Fruit fly (Drosophila melanogaster) whole organism, embryonic: ENCODE data around the gene CG7646.

Experiments
- C15 ChIP-seq: fragments of 200-800 bp; sonication (Bioruptor generic); IDR thresholded peaks from 3 replicates; pipeline ENCODE4 v1.3.6; 2022; ENCODE audit warnings: missing biosample characterization, missing genetic modification characterization
- CG10543 ChIP-seq: fragments of 200-800 bp; sonication (Bioruptor generic); optimal IDR thresholded peaks from 3 replicates; lab custom pipeline; 2017; ENCODE audit warnings: missing biosample characterization, mild to moderate bottlenecking, missing genetic modification characterization, moderate library complexity
- CG12155 ChIP-seq: fragments of 200-800 bp; sonication (Bioruptor generic); optimal IDR thresholded peaks from 3 replicates; lab custom pipeline; 2016; ENCODE audit warnings: missing biosample characterization, missing genetic modification characterization
- CG12942 ChIP-seq: fragments of 200-800 bp; sonication (Bioruptor generic); optimal IDR thresholded peaks from 3 replicates; lab custom pipeline; 2016; ENCODE audit warnings: missing biosample characterization, missing genetic modification characterization
- CG13287 ChIP-seq: fragments of 200-800 bp; sonication (Bioruptor generic); IDR thresholded peaks from 2 replicates; pipeline ENCODE4 v1.3.6; 2022; ENCODE audit warnings: missing biosample characterization, missing genetic modification characterization; ENCODE audit not compliant: partially characterized antibody
- CG13424 ChIP-seq: fragments of 200-800 bp; sonication (Bioruptor generic); optimal IDR thresholded peaks from 2 replicates; lab custom pipeline; 2019; ENCODE audit warnings: missing biosample characterization, mild to moderate bottlenecking, missing genetic modification characterization, moderate library complexity
- CG13775 ChIP-seq: fragments of 200-800 bp; sonication (Bioruptor generic); optimal IDR thresholded peaks from 3 replicates; lab custom pipeline; 2017; ENCODE audit warnings: missing biosample characterization, mild to moderate bottlenecking, missing genetic modification characterization
- CG1602 ChIP-seq: fragments of 200-800 bp; sonication (Bioruptor generic); optimal IDR thresholded peaks from 3 replicates; lab custom pipeline; 2016; ENCODE audit warnings: missing biosample characterization, missing genetic modification characterization
- CG1647 ChIP-seq: fragments of 200-800 bp; sonication (Bioruptor generic); optimal IDR thresholded peaks from 3 replicates; lab custom pipeline; 2016; ENCODE audit warnings: missing biosample characterization, missing genetic modification characterization
- CG17186 ChIP-seq: fragments of 200-800 bp; sonication (Bioruptor generic); optimal IDR thresholded peaks from 3 replicates; lab custom pipeline; 2017; ENCODE audit warnings: missing biosample characterization, missing genetic modification reagents, missing genetic modification characterization
- CG17359 ChIP-seq: fragments of 200-800 bp; sonication (Bioruptor generic); optimal IDR thresholded peaks from 3 replicates; lab custom pipeline; 2018; ENCODE audit warnings: missing biosample characterization, mild to moderate bottlenecking, missing genetic modification characterization, moderate library complexity
- CG4282 ChIP-seq: fragments of 200-800 bp; sonication (Bioruptor generic); optimal IDR thresholded peaks from 2 replicates; lab custom pipeline; 2016; ENCODE audit warnings: missing biosample characterization, missing genetic modification characterization
- CG6854 ChIP-seq: fragments of 200-800 bp; sonication (Bioruptor generic); optimal IDR thresholded peaks from 3 replicates; lab custom pipeline; 2017; ENCODE audit warnings: missing biosample characterization, mild to moderate bottlenecking, missing genetic modification characterization
- CG7786 ChIP-seq: fragments of 200-800 bp; sonication (Bioruptor generic); optimal IDR thresholded peaks from 2 replicates; lab custom pipeline; 2016; ENCODE audit warnings: missing biosample characterization, missing genetic modification characterization
- CG7839 ChIP-seq: fragments of 200-800 bp; sonication (Bioruptor generic); optimal IDR thresholded peaks from 3 replicates; lab custom pipeline; 2018; ENCODE audit warnings: missing biosample characterization, mild to moderate bottlenecking, missing genetic modification characterization, moderate library complexity
- CG7928 ChIP-seq: fragments of 200-800 bp; sonication (Bioruptor generic); optimal IDR thresholded peaks from 2 replicates; lab custom pipeline; 2017; ENCODE audit warnings: missing biosample characterization, mild to moderate bottlenecking, missing genetic modification characterization
- Dad ChIP-seq: fragments of 200-800 bp; sonication (Bioruptor generic); optimal IDR thresholded peaks from 3 replicates; lab custom pipeline; 2016; ENCODE audit warnings: missing biosample characterization, missing genetic modification characterization
- Deaf1 ChIP-seq: fragments of 200-800 bp; optimal IDR thresholded peaks from 3 replicates; lab custom pipeline; 2019; ENCODE audit warnings: missing biosample characterization, mild to moderate bottlenecking, missing genetic modification characterization, moderate library complexity
- Dip3 ChIP-seq: fragments of 200-800 bp; sonication (Bioruptor generic); optimal IDR thresholded peaks from 3 replicates; lab custom pipeline; 2016; ENCODE audit warnings: missing biosample characterization, missing genetic modification characterization
- Dref ChIP-seq: fragments of 200-800 bp; sonication (Bioruptor generic); IDR thresholded peaks from 2 replicates; pipeline ENCODE4 v1.3.6; 2022; ENCODE audit warnings: missing biosample characterization, missing genetic modification characterization
- Gsc ChIP-seq: fragments of 200-800 bp; sonication (Bioruptor generic); IDR thresholded peaks from 2 replicates; pipeline ENCODE4 v1.3.6; 2022; ENCODE audit warnings: missing biosample characterization, missing genetic modification characterization
- Hmr ChIP-seq: fragments of 200-800 bp; sonication (Bioruptor generic); optimal IDR thresholded peaks from 3 replicates; lab custom pipeline; 2017; ENCODE audit warnings: mild to moderate bottlenecking, missing biosample characterization, missing genetic modification reagents, missing genetic modification characterization
- Hr51 ChIP-seq, 2 experiments: fragments of 200-800 bp; sonication (Bioruptor generic); optimal IDR thresholded peaks; 2 replicates in 1 of 2; 3 replicates in 1 of 2; lab custom pipeline; 2016 to 2018; ENCODE audit warnings: missing biosample characterization in 2 of 2, missing genetic modification characterization in 2 of 2, mild to moderate bottlenecking in 1 of 2, moderate library complexity in 1 of 2
- Jarid2 ChIP-seq: fragments of 200-800 bp; sonication (Bioruptor generic); optimal IDR thresholded peaks from 3 replicates; lab custom pipeline; 2017; ENCODE audit warnings: mild to moderate bottlenecking, missing biosample characterization, missing genetic modification reagents, missing genetic modification characterization
- Myb ChIP-seq: fragments of 200-800 bp; sonication (Bioruptor generic); optimal IDR thresholded peaks from 2 replicates; lab custom pipeline; 2016; ENCODE audit warnings: missing biosample characterization, missing genetic modification characterization
- NfI ChIP-seq: fragments of 200-800 bp; sonication (Bioruptor generic); optimal IDR thresholded peaks from 3 replicates; lab custom pipeline; 2018; ENCODE audit warnings: missing biosample characterization, mild to moderate bottlenecking, missing genetic modification characterization, moderate library complexity
- Oli ChIP-seq: fragments of 200-800 bp; sonication (Bioruptor generic); optimal IDR thresholded peaks from 2 replicates; lab custom pipeline; 2018; ENCODE audit warnings: missing biosample characterization, mild to moderate bottlenecking, missing genetic modification characterization, moderate library complexity
- Xrp1 ChIP-seq: fragments of 200-800 bp; sonication (Bioruptor generic); IDR thresholded peaks from 2 replicates; pipeline ENCODE4 v1.3.6; 2022; ENCODE audit warnings: missing biosample characterization, missing genetic modification characterization
- az2 ChIP-seq: fragments of 200-800 bp; sonication (Bioruptor generic); optimal IDR thresholded peaks from 3 replicates; lab custom pipeline; 2016; ENCODE audit warnings: missing biosample characterization, missing genetic modification characterization
- bigmax ChIP-seq: fragments of 200-800 bp; sonication (Bioruptor generic); optimal IDR thresholded peaks from 2 replicates; lab custom pipeline; 2018; ENCODE audit warnings: missing biosample characterization, mild to moderate bottlenecking, missing genetic modification characterization
- da ChIP-seq: fragments of 200-800 bp; sonication (Bioruptor generic); optimal IDR thresholded peaks from 2 replicates; lab custom pipeline; 2016; ENCODE audit warnings: missing biosample characterization, missing genetic modification characterization
- ems ChIP-seq: fragments of 200-800 bp; sonication (Bioruptor generic); optimal IDR thresholded peaks from 3 replicates; lab custom pipeline; 2016; ENCODE audit warnings: missing biosample characterization, missing genetic modification characterization
- gem ChIP-seq: fragments of 200-800 bp; sonication (Bioruptor generic); optimal IDR thresholded peaks from 2 replicates; lab custom pipeline; 2019; ENCODE audit warnings: missing biosample characterization, mild to moderate bottlenecking, missing genetic modification characterization, moderate library complexity
- gsb ChIP-seq: fragments of 200-800 bp; sonication (Bioruptor generic); IDR thresholded peaks from 2 replicates; pipeline ENCODE4 v1.3.6; 2022; ENCODE audit warnings: missing biosample characterization, missing genetic modification characterization
- gt ChIP-seq: fragments of 200-800 bp; sonication (Bioruptor generic); IDR thresholded peaks from 2 replicates; pipeline ENCODE4 v1.3.6; 2022; ENCODE audit warnings: missing biosample characterization, missing genetic modification characterization
- h ChIP-seq: fragments of >200 bp; optimal IDR thresholded peaks from 2 replicates; lab custom pipeline; 2017
- hbn ChIP-seq: fragments of 200-800 bp; sonication (Bioruptor generic); IDR thresholded peaks from 2 replicates; pipeline ENCODE4 v1.3.6; 2022; ENCODE audit warnings: missing biosample characterization, missing genetic modification characterization; ENCODE audit not compliant: partially characterized antibody
- hth ChIP-seq: fragments of >200 bp; optimal IDR thresholded peaks from 2 replicates; lab custom pipeline; 2017; ENCODE audit warnings: inconsistent platforms
- lab ChIP-seq: fragments of 200-800 bp; sonication (Bioruptor generic); optimal IDR thresholded peaks from 3 replicates; lab custom pipeline; 2017; ENCODE audit warnings: missing biosample characterization, missing genetic modification characterization, mild to moderate bottlenecking, moderate library complexity, missing genetic modification reagents
- mirr ChIP-seq: fragments of 200-800 bp; sonication (Bioruptor generic); optimal IDR thresholded peaks from 3 replicates; lab custom pipeline; 2018; ENCODE audit warnings: missing biosample characterization, mild to moderate bottlenecking, missing genetic modification characterization
- mld ChIP-seq: fragments of 200-800 bp; sonication (Bioruptor generic); IDR thresholded peaks from 3 replicates; pipeline ENCODE4 v1.3.6; 2022; ENCODE audit warnings: missing biosample characterization, missing genetic modification characterization; ENCODE audit not compliant: partially characterized antibody
- nerfin-1 ChIP-seq: fragments of 200-800 bp; sonication (Bioruptor generic); optimal IDR thresholded peaks from 3 replicates; lab custom pipeline; 2019; ENCODE audit warnings: missing biosample characterization, mild to moderate bottlenecking, missing genetic modification characterization, moderate library complexity
- oc ChIP-seq: fragments of 200-800 bp; sonication (Bioruptor generic); optimal IDR thresholded peaks from 2 replicates; lab custom pipeline; 2018; ENCODE audit warnings: missing biosample characterization, mild to moderate bottlenecking, missing genetic modification characterization, moderate library complexity
- org-1 ChIP-seq: fragments of 200-800 bp; sonication (Bioruptor generic); optimal IDR thresholded peaks from 2 replicates; lab custom pipeline; 2017; ENCODE audit warnings: missing biosample characterization, missing genetic modification characterization
- rib ChIP-seq: fragments of 200-800 bp; sonication (Bioruptor generic); IDR thresholded peaks from 2 replicates; pipeline ENCODE4 v1.3.6; 2022; ENCODE audit warnings: missing biosample characterization, missing genetic modification characterization
- salm ChIP-seq: fragments of 200-800 bp; sonication (Bioruptor generic); optimal IDR thresholded peaks from 2 replicates; lab custom pipeline; 2018; ENCODE audit warnings: missing biosample characterization, mild to moderate bottlenecking, missing genetic modification characterization
- schlank ChIP-seq: fragments of 200-800 bp; sonication (Bioruptor generic); optimal IDR thresholded peaks from 2 replicates; lab custom pipeline; 2018; ENCODE audit warnings: missing biosample characterization, mild to moderate bottlenecking, missing genetic modification characterization
- sr ChIP-seq: fragments of 200-800 bp; sonication (Bioruptor generic); IDR thresholded peaks from 3 replicates; pipeline ENCODE4 v1.3.6; 2022; ENCODE audit warnings: missing biosample characterization, missing genetic modification characterization
- ssp ChIP-seq: fragments of 200-800 bp; sonication (Bioruptor generic); IDR thresholded peaks from 2 replicates; pipeline ENCODE4 v1.3.6; 2022; ENCODE audit warnings: missing biosample characterization, missing genetic modification characterization
- trem ChIP-seq: fragments of 200-800 bp; optimal IDR thresholded peaks from 3 replicates; lab custom pipeline; 2019; ENCODE audit warnings: missing biosample characterization, mild to moderate bottlenecking, missing genetic modification characterization, moderate library complexity
- unpg ChIP-seq: fragments of 200-800 bp; sonication (Bioruptor generic); optimal IDR thresholded peaks from 3 replicates; lab custom pipeline; 2018; ENCODE audit warnings: missing biosample characterization, mild to moderate bottlenecking, missing genetic modification characterization, moderate library complexity
- zen2 ChIP-seq: fragments of 200-800 bp; sonication (Bioruptor generic); IDR thresholded peaks from 3 replicates; pipeline ENCODE4 v1.3.6; 2022; ENCODE audit warnings: missing biosample characterization, missing genetic modification characterization; ENCODE audit not compliant: partially characterized antibody

Gene CG7646

DNA sequence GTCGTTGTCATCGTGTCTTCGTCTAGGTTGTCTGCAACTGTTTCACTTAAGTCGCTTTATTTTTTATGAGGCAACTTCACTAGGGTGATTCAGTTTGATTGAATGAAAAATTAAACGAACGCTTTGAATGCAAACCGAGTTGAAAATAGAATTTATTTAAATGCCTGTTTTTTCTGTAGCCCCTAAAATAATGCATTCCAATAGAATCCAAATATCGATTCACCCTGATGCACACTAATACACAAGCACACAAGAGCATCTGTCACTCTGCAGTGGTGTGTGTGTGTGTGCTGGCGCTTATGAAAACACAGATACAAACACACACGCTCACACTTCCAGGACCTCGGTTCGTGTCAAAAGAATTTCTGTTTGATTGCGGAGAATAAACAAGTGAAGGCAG is 29.9 kb upstream of the CG7646 start (continued):
- TF ChIP-seq mld (GFP tag; lab: Robert Waterston, UW), result no peak
- TF ChIP-seq h (lab: Kevin White, UChicago), result no peak
- TF ChIP-seq CG10543 (GFP tag; lab: Kevin White, UChicago), result no peak
- no peak for TF ChIP-seq rib (GFP tag; lab: Robert Waterston, UW)
- no peak for TF ChIP-seq oc (tag; lab: Kevin White, UChicago)
- no peak for TF ChIP-seq ems (GFP tag; lab: Kevin White, UChicago)
- no peak for TF ChIP-seq C15 (GFP tag; lab: Robert Waterston, UW)
- TF ChIP-seq az2, result no peak
- TF ChIP-seq trem (tag; lab: Kevin White, UChicago), result no peak
- peak; percentile 50 for TF ChIP-seq NfI (GFP tag; lab: Kevin White, UChicago)
- TF ChIP-seq CG12155, result no peak
- peak; percentile 20 for TF ChIP-seq schlank (tag; lab: Kevin White, UChicago)
- no peak for TF ChIP-seq CG1602 (GFP tag; lab: Kevin White, UChicago)
- no peak for TF ChIP-seq nerfin-1 (tag; lab: Kevin White, UChicago)
- no peak for TF ChIP-seq CG1647 (GFP tag; lab: Kevin White, UChicago)
- TF ChIP-seq Dip3 (GFP tag; lab: Kevin White, UChicago), result no peak
- TF ChIP-seq lab, result peak; percentile 56
- no peak for TF ChIP-seq ssp (GFP tag; lab: Robert Waterston, UW)
- peak; percentile 45 for TF ChIP-seq CG6854 (GFP tag; lab: Kevin White, UChicago)
- TF ChIP-seq Deaf1, result no peak
- no peak for TF ChIP-seq hbn (GFP tag; lab: Robert Waterston, UW)
- TF ChIP-seq CG13424 (tag; lab: Kevin White, UChicago), result peak; percentile 46
- peak in 1 of 2 experiments; percentile 52 for TF ChIP-seq Hr51 (GFP tag; optimal IDR thresholded peaks at IDR 0.05; lab: Kevin White, UChicago)
- no peak for TF ChIP-seq CG4282
- no peak for TF ChIP-seq mirr (GFP tag; lab: Kevin White, UChicago)
- TF ChIP-seq zen2, result no peak
- no peak for TF ChIP-seq CG7928 (GFP tag; lab: Kevin White, UChicago)
- no peak for TF ChIP-seq da (GFP tag; lab: Kevin White, UChicago)
- no peak for TF ChIP-seq Jarid2
- TF ChIP-seq CG17186 (GFP tag; lab: Kevin White, UChicago), result no peak
- TF ChIP-seq org-1 (GFP tag; lab: Kevin White, UChicago), result no peak
- no peak for TF ChIP-seq bigmax (GFP tag; lab: Kevin White, UChicago)
- TF ChIP-seq CG17359 (tag; lab: Kevin White, UChicago), result peak; percentile 33
- TF ChIP-seq CG13287 (GFP tag; lab: Robert Waterston, UW), result no peak
- no peak for TF ChIP-seq gt
- TF ChIP-seq gsb (GFP tag; lab: Robert Waterston, UW), result no peak
- no peak for TF ChIP-seq salm (tag; lab: Kevin White, UChicago)
- TF ChIP-seq Gsc, result no peak
- TF ChIP-seq sr (GFP tag; lab: Robert Waterston, UW), result no peak
- no peak for TF ChIP-seq CG13775
- TF ChIP-seq Xrp1 (GFP tag; lab: Robert Waterston, UW), result no peak
- peak; percentile 16 for TF ChIP-seq CG7839 (tag; lab: Kevin White, UChicago)
- peak; percentile 44 for TF ChIP-seq unpg (GFP tag; lab: Kevin White, UChicago)
- TF ChIP-seq Hmr (GFP tag; lab: Kevin White, UChicago), result peak; percentile 68
- no peak for TF ChIP-seq CG12942 (GFP tag; lab: Kevin White, UChicago)
- no peak for TF ChIP-seq hth (lab: Kevin White, UChicago)
- TF ChIP-seq Dad (GFP tag; lab: Kevin White, UChicago), result no peak
- TF ChIP-seq gem (tag; lab: Kevin White, UChicago), result peak; percentile 40
- no peak for TF ChIP-seq Myb (GFP tag; lab: Kevin White, UChicago)
- peak; percentile 12 for TF ChIP-seq CG7786 (GFP tag; lab: Kevin White, UChicago)
- TF ChIP-seq Dref (GFP tag; lab: Robert Waterston, UW), result no peak
- TF ChIP-seq Oli (tag; lab: Kevin White, UChicago), result no peak
